Worm (Caenorhabditis elegans) whole organism, early embryonic: ENCODE results near the gene ZC196.8.

Experiments used
- B0310.2 ChIP-seq: sonication (generic microtip); optimal IDR thresholded peaks from 2 replicates; lab custom pipeline; 2016; ENCODE audit warnings: mild to moderate bottlenecking, missing genetic modification characterization, missing compliant biosample characterization
- F13C5.2 ChIP-seq: sonication (generic microtip); optimal IDR thresholded peaks from 2 replicates; lab custom pipeline; 2017; ENCODE audit warnings: mild to moderate bottlenecking, missing genetic modification characterization, inconsistent platforms, missing compliant biosample characterization
- aly-1 ChIP-seq: sonication (generic microtip); optimal IDR thresholded peaks from 2 replicates; lab custom pipeline; 2016; ENCODE audit warnings: missing genetic modification characterization, missing compliant biosample characterization
- ama-1 ChIP-seq: fragments of 150-350 bp; optimal IDR thresholded peaks from 2 replicates; lab custom pipeline; 2014
- ets-7 ChIP-seq: sonication (generic microtip); optimal IDR thresholded peaks from 2 replicates; lab custom pipeline; 2016; ENCODE audit warnings: missing genotype, missing genetic modification characterization, missing compliant biosample characterization
- hmg-4 ChIP-seq: fragments of 200-800 bp; sonication (Bioruptor generic); optimal IDR thresholded peaks from 2 replicates; lab custom pipeline; 2018; ENCODE audit warnings: mild to moderate bottlenecking, missing genetic modification characterization, missing compliant biosample characterization
- scrt-1 ChIP-seq: fragments of 200-800 bp; sonication (Bioruptor generic); IDR thresholded peaks from 2 replicates; pipeline ENCODE4 v1.3.6; 2022; ENCODE audit warnings: missing genetic modification characterization, missing compliant biosample characterization

ce11 chrV:8682719-8683118 lies 39.3 kb downstream of the ZC196.8 start, which contains the start of gene cln-3.3:
- TF ChIP-seq ets-7, result no peak
- TF ChIP-seq aly-1 (tag; lab: Kevin White, UChicago), result no peak
- TF ChIP-seq B0310.2 (tag; lab: Kevin White, UChicago), result no peak
- no peak for TF ChIP-seq F13C5.2 (tag; lab: Kevin White, UChicago)
- no peak for TF ChIP-seq hmg-4 (GFP tag; lab: Kevin White, UChicago)
- no peak for TF ChIP-seq ama-1
- no peak for TF ChIP-seq scrt-1 (GFP tag; lab: Robert Waterston, UW)
